Worm (Caenorhabditis elegans) whole organism, early embryonic: Measurements from ENCODE around the gene T12A2.21.

Experiments used
- B0310.2 ChIP-seq: sonication (generic microtip); optimal IDR thresholded peaks from 2 replicates; lab custom pipeline; 2016; ENCODE audit warnings: mild to moderate bottlenecking, missing genetic modification characterization, missing compliant biosample characterization
- F13C5.2 ChIP-seq: sonication (generic microtip); optimal IDR thresholded peaks from 2 replicates; lab custom pipeline; 2017; ENCODE audit warnings: mild to moderate bottlenecking, missing genetic modification characterization, inconsistent platforms, missing compliant biosample characterization
- aly-1 ChIP-seq: sonication (generic microtip); optimal IDR thresholded peaks from 2 replicates; lab custom pipeline; 2016; ENCODE audit warnings: missing genetic modification characterization, missing compliant biosample characterization
- ama-1 ChIP-seq: fragments of 150-350 bp; optimal IDR thresholded peaks from 2 replicates; lab custom pipeline; 2014
- ceh-13 ChIP-seq: fragments of 200-800 bp; sonication (Bioruptor generic); optimal IDR thresholded peaks from 2 replicates; lab custom pipeline; 2018; ENCODE audit warnings: mild to moderate bottlenecking, missing genetic modification characterization, missing compliant biosample characterization
- ceh-36 ChIP-seq: sonication (generic microtip); optimal IDR thresholded peaks from 2 replicates; lab custom pipeline; 2016; ENCODE audit warnings: missing genetic modification characterization, inconsistent platforms, missing compliant biosample characterization
- ets-7 ChIP-seq: sonication (generic microtip); optimal IDR thresholded peaks from 2 replicates; lab custom pipeline; 2016; ENCODE audit warnings: missing genotype, missing genetic modification characterization, missing compliant biosample characterization
- flt-1 ChIP-seq: fragments of 200-800 bp; sonication (Bioruptor generic); IDR thresholded peaks from 2 replicates; pipeline ENCODE4 v1.3.6; 2022; ENCODE audit warnings: missing genetic modification characterization, missing compliant biosample characterization
- hmbx-1 ChIP-seq: sonication (generic microtip); optimal IDR thresholded peaks from 2 replicates; lab custom pipeline; 2016; ENCODE audit warnings: mild to moderate bottlenecking, missing genetic modification characterization, missing compliant biosample characterization
- hmg-4 ChIP-seq: fragments of 200-800 bp; sonication (Bioruptor generic); optimal IDR thresholded peaks from 2 replicates; lab custom pipeline; 2018; ENCODE audit warnings: mild to moderate bottlenecking, missing genetic modification characterization, missing compliant biosample characterization
- hnd-1 ChIP-seq: sonication (generic microtip); optimal IDR thresholded peaks from 2 replicates; lab custom pipeline; 2016; ENCODE audit warnings: missing genetic modification characterization, missing compliant biosample characterization
- pes-1 ChIP-seq: fragments of 200-800 bp; sonication (Bioruptor generic); IDR thresholded peaks from 2 replicates; pipeline ENCODE4 v1.3.6; 2022; ENCODE audit warnings: missing genetic modification reagents, missing genetic modification characterization, missing compliant biosample characterization
- scrt-1 ChIP-seq: fragments of 200-800 bp; sonication (Bioruptor generic); IDR thresholded peaks from 2 replicates; pipeline ENCODE4 v1.3.6; 2022; ENCODE audit warnings: missing genetic modification characterization, missing compliant biosample characterization
- sea-1 ChIP-seq: fragments of 200-800 bp; sonication (Bioruptor generic); conservative IDR thresholded peaks from 2 replicates; pipeline ENCODE4 v1.3.6; 2022; ENCODE audit warnings: missing genetic modification characterization, missing compliant biosample characterization
- tbx-11 ChIP-seq: fragments of 200-800 bp; sonication (Bioruptor generic); IDR thresholded peaks from 2 replicates; pipeline ENCODE4 v1.3.6; 2022; ENCODE audit warnings: missing genetic modification characterization, missing compliant biosample characterization
- tbx-37 ChIP-seq: fragments of 200-800 bp; sonication (Bioruptor generic); conservative IDR thresholded peaks from 2 replicates; pipeline ENCODE4 v1.3.6; 2022; ENCODE audit warnings: missing genetic modification reagents, missing genetic modification characterization, missing compliant biosample characterization
- tra-4 ChIP-seq: sonication (generic microtip); optimal IDR thresholded peaks from 2 replicates; lab custom pipeline; 2017; ENCODE audit warnings: missing genetic modification characterization, missing compliant biosample characterization

The T12A2.21 gene

DNA sequence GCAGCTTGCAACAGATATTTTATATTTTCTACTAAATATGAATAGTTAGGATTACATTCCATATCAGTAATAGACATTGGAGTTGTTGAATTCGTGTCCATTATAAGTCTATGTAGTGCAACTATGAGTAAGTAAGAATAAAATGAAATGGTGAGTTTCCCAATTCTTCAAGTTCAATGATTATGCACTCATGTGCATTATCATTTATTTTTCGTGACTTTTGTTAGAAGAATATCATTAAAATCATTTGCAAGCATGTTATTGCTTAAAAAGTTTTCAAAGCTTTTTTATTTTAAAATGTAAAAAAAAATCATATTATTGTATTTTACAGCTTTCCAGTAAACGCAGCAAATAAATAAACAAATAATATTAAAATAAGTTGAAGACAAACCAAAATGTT, 20.1 kb upstream of the T12A2.21 start, which contains the start of gene srg-9:
TSS of gene srg-9 (minus strand) at position 101 of the 400 bp plus-strand sequence.
- TF ChIP-seq sea-1 (GFP tag; lab: Robert Waterston, UW) (no peak), scrt-1 (GFP tag; lab: Robert Waterston, UW) (no peak), hnd-1 (tag; lab: Kevin White, UChicago) (no peak), hmbx-1 (tag; lab: Kevin White, UChicago) (no peak), ceh-13 (no peak), flt-1 (GFP tag; lab: Robert Waterston, UW) (no peak), B0310.2 (tag; lab: Kevin White, UChicago) (no peak), aly-1 (tag; lab: Kevin White, UChicago) (no peak), ama-1 (lab: Kevin White, UChicago) (no peak), tra-4 (no peak)

DNA sequence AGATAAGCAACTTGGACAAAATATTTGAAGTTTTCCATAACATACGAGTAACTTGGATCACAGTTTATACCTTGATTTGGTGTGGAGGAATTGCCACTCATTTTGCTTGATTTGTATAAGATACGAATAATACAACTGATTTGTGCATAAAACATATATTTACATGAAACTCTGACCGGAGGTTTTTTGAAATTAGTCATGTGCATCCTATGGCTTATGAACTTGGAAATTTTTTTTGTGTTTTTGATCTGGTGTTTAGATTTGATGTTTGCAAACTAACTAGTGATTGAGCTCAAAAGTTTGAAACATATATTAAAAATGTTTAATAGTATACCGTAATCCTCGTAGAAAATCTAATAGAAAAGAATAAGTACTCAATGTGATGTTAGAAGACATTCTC, 18.2 kb upstream of the T12A2.21 start, which contains the start of gene srg-8:
TSS of gene srg-8 (minus strand) at position 101 of the 400 bp plus-strand sequence.
- TF ChIP-seq B0310.2 (tag; lab: Kevin White, UChicago) (no peak), tra-4 (no peak), sea-1 (GFP tag; lab: Robert Waterston, UW) (no peak), hnd-1 (tag; lab: Kevin White, UChicago) (no peak), flt-1 (GFP tag; lab: Robert Waterston, UW) (no peak), pes-1 (GFP tag; lab: Robert Waterston, UW) (no peak), scrt-1 (GFP tag; lab: Robert Waterston, UW) (no peak), ceh-36 (tag; lab: Kevin White, UChicago) (no peak), hmg-4 (GFP tag; lab: Kevin White, UChicago) (no peak), aly-1 (tag; lab: Kevin White, UChicago) (no peak), ets-7 (tag; lab: Kevin White, UChicago) (no peak), F13C5.2 (tag; lab: Kevin White, UChicago) (no peak), hmbx-1 (tag; lab: Kevin White, UChicago) (no peak)

DNA sequence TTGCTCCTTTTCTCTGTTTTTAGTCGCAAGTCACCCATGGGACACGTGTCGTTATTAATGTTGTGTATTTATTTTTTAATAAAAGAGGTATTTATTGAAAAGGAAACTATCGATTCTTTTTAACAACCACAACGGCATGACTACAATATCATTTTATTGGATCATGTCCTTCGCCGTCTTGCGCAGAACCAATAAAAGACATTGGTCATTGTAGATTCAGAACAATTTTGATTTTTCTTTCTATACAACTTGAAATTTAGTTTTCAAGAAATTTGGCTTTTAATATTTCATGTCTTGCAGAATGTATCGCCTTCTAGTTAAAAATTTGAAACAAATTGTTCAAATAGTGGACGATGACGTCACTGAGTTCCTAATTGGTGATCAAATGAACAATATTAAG, 15.0 kb upstream of the T12A2.21 start, which contains the start of gene amdh-1:
TSS of gene amdh-1 (plus strand) at position 301 of the 400 bp plus-strand sequence.
- no peak for TF ChIP-seq ama-1 (lab: Kevin White, UChicago)
- no peak for TF ChIP-seq tbx-37
- TF ChIP-seq F13C5.2 (tag; lab: Kevin White, UChicago) = no peak
- no peak for TF ChIP-seq hmg-4 (GFP tag; lab: Kevin White, UChicago)
- no peak for TF ChIP-seq sea-1 (GFP tag; lab: Robert Waterston, UW)
- no peak for TF ChIP-seq ceh-36 (tag; lab: Kevin White, UChicago)
- no peak for TF ChIP-seq pes-1 (GFP tag; lab: Robert Waterston, UW)
- no peak for TF ChIP-seq B0310.2 (tag; lab: Kevin White, UChicago)
- no peak for TF ChIP-seq aly-1 (tag; lab: Kevin White, UChicago)
- TF ChIP-seq flt-1 (GFP tag; lab: Robert Waterston, UW) = no peak
- TF ChIP-seq hnd-1 (tag; lab: Kevin White, UChicago) = no peak
- TF ChIP-seq tbx-11 = no peak
- no peak for TF ChIP-seq ceh-13
- TF ChIP-seq tra-4 = no peak
- no peak for TF ChIP-seq ets-7 (tag; lab: Kevin White, UChicago)
- no peak for TF ChIP-seq hmbx-1 (tag; lab: Kevin White, UChicago)
- TF ChIP-seq scrt-1 (GFP tag; lab: Robert Waterston, UW) = no peak

DNA sequence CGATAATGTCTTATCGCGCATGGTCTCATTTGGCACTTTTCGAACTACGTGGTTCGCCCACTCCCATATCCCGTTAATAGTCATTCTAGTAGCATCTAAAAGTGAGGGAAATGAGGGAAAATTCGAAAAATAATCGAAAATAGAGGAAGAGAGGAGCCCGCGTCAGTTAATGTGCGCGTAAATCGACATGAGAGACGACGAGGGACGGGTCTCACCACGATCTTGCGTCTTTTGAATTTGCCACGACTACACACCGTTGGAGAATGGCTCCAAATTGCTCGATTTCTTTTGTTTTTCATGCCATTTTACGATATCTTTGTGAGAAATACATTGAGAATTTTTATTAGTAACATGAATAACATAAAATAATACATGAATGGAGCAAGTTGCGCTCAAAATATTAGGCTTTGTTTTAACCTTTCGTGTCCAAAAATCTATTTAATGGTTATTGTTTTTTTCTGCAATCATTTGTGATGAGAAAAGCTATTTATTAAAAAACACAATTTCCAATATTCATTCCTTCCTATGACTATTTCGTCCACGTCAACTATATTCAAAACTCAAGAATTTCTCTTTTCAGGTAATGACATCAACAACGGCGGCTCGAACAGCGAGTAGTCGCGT, 11.6 kb upstream of the T12A2.21 start, which contains the start of the genes gen-1 and stt-3:
TSS of gene gen-1 (minus strand) at position 95 of the 624 bp plus-strand sequence.
TSS of gene stt-3 (plus strand) at position 574 of the 624 bp plus-strand sequence.
- no peak for TF ChIP-seq B0310.2 (tag; lab: Kevin White, UChicago)

DNA sequence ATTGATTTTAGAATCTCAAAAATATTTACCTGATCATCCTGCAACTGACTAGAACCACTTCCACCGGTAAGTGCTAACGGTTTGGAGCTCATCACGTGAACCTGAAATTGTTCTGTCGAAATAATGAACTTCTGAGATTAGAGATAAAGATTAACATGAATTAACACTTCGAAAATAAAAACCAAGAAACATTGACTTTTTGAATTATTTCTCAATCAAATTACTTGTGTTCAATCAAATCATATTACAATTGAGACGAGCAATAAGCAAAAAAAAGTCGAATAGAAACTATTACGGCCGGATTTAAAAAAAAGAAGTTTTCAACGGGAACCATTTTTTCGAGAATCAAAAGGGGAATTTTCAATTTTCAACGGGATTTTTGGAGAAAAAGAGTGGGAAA, 9.2 kb upstream of the T12A2.21 start, which contains the start of gene bcas-2:
TSS of gene bcas-2 (minus strand) at position 101 of the 400 bp plus-strand sequence.
- no peak for TF ChIP-seq pes-1 (GFP tag; lab: Robert Waterston, UW)
- no peak for TF ChIP-seq ceh-13
- no peak for TF ChIP-seq tbx-11

DNA sequence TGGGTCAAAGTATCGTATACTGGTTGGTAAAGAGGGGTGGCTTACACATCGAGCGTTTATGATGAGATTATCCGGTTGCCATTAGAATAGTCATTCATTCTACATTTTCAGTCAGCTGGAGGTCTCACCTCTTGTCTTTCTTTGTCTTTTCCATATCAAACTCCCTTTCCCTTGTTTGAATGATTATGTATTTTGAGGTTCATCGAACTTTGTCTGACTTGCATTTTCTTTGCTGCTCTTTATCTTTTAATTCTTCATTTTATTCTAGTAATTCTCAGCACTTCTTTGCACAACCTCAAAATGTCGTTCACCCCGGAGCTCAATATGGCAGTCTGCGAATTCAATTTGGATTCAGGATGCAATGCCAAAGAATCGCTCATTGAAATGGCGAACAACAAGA, 4.0 kb upstream of the T12A2.21 start, which contains the start of gene T12A2.3:
TSS of gene T12A2.3 (plus strand) at position 301 of the 400 bp plus-strand sequence.
- no peak for TF ChIP-seq aly-1 (tag; lab: Kevin White, UChicago)
- no peak for TF ChIP-seq hmbx-1 (tag; lab: Kevin White, UChicago)
- no peak for TF ChIP-seq flt-1 (GFP tag; lab: Robert Waterston, UW)
- TF ChIP-seq ceh-13 = no peak
- TF ChIP-seq sea-1 (GFP tag; lab: Robert Waterston, UW) = no peak
- no peak for TF ChIP-seq ets-7 (tag; lab: Kevin White, UChicago)
- TF ChIP-seq ceh-36 (tag; lab: Kevin White, UChicago) = no peak
- no peak for TF ChIP-seq tbx-37
- TF ChIP-seq tbx-11 = no peak
- no peak for TF ChIP-seq hnd-1 (tag; lab: Kevin White, UChicago)
- TF ChIP-seq hmg-4 (GFP tag; lab: Kevin White, UChicago) = no peak
- TF ChIP-seq B0310.2 (tag; lab: Kevin White, UChicago) = no peak
- TF ChIP-seq tra-4 = no peak
- no peak for TF ChIP-seq pes-1 (GFP tag; lab: Robert Waterston, UW)
- TF ChIP-seq ama-1 (lab: Kevin White, UChicago) = no peak
- TF ChIP-seq F13C5.2 (tag; lab: Kevin White, UChicago) = no peak

DNA sequence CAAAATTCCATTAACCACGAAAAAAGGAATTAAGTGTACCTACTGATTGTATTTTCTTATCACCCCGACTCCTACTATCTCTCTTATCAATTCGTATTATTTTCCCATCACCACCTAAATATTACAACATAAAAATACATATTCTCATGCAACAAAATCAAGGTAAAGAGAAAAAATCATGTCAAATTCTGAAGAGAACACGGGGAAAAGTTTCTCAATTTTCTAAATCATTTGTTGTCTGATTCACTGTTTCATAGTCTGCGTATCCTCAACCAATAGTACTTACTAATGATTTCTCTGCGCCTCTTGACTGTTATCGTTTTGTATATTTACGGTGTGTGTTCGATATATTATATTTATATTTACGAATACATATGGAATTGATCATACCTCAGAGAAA, 4.7 kb downstream of the T12A2.21 start:
- TF ChIP-seq flt-1 (GFP tag; lab: Robert Waterston, UW) (no peak), pes-1 (GFP tag; lab: Robert Waterston, UW) (no peak), hmg-4 (GFP tag; lab: Kevin White, UChicago) (no peak), ceh-13 (no peak), tbx-11 (no peak)
